Fruit fly (Drosophila melanogaster): ENCODE results near the gene PolI.

Gene PolI

DNA sequence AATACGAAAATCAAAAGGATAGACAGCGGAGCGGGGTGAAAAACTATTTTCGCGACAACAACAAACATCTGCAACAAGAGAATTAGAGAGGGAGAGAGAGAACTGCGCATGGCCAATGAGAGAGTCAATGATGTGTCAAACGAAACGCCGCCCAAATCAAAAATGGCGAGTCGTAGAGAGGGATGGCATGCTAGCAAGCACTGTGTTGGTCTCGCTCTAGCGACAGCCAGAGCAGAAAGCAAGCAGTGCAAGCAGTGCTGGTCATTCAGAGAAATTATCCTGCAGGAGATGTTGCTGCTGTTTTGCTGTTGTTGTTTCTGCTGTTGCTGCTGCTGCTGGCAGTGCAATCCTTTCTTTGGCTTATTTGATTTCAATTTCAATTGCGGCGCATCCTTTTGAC, 42.4 kb upstream of the PolI start (continued):
- TF ChIP-seq CG17802 (tag; optimal IDR thresholded peaks at IDR 0.05) (no peak), CG3995 (GFP tag; optimal IDR thresholded peaks at IDR 0.05) (no peak), sqz (GFP tag; optimal IDR thresholded peaks at IDR 0.05) (no peak), CG1024 (GFP tag; IDR thresholded peaks at IDR 0.05) (no peak), CG4404 (GFP tag; IDR thresholded peaks at IDR 0.05) (no peak), Hand (GFP tag; optimal IDR thresholded peaks at IDR 0.05) (no peak), mld (GFP tag; IDR thresholded peaks at IDR 0.05; ENCODE audit: partially characterized antibody) (no peak), CG17385 (GFP tag; optimal IDR thresholded peaks at IDR 0.05) (no peak), ken (GFP tag; IDR thresholded peaks at IDR 0.05) (no peak), CoRest (tag; optimal IDR thresholded peaks at IDR 0.05) (peak; percentile 82), Pdp1 (GFP tag; optimal IDR thresholded peaks at IDR 0.05) (no peak), seq (GFP tag; IDR thresholded peaks at IDR 0.05) (peak; percentile 43; the same call in 1 of the 2 replicates), Dbx (GFP tag; IDR thresholded peaks at IDR 0.05) (peak; percentile 45; the same call in 1 of the 3 replicates), CG15696 (tag; optimal IDR thresholded peaks at IDR 0.05) (no peak), CG10654 (GFP tag; optimal IDR thresholded peaks at IDR 0.05) (no peak), CG12219 (GFP tag; optimal IDR thresholded peaks at IDR 0.05) (no peak), Hey (tag; optimal IDR thresholded peaks at IDR 0.05) (no peak), Dp (GFP tag; optimal IDR thresholded peaks at IDR 0.05) (no peak), CG14050 (GFP tag; IDR thresholded peaks at IDR 0.05) (no peak), pzg (GFP tag; optimal IDR thresholded peaks at IDR 0.05) (no peak), Ets65A (GFP tag) (peak; percentile 38), crol (GFP tag; IDR thresholded peaks at IDR 0.05) (peak; percentile 77), CG4730 (GFP tag; IDR thresholded peaks at IDR 0.05) (no peak), org-1 (GFP tag; optimal IDR thresholded peaks at IDR 0.05) (no peak), Hmr (GFP tag; optimal IDR thresholded peaks at IDR 0.05) (no peak), CG14860 (GFP tag; IDR thresholded peaks at IDR 0.05; ENCODE audit: partially characterized antibody) (0 out of 3 replicates have a peak, but pooled peaks have one; percentile 25), TFAM (GFP tag; optimal IDR thresholded peaks at IDR 0.05) (no peak), E2f1 (GFP tag; IDR thresholded peaks at IDR 0.05) (no peak), CG10462 (GFP tag; optimal IDR thresholded peaks at IDR 0.05) (no peak), chinmo (GFP tag; IDR thresholded peaks at IDR 0.05; ENCODE audit: partially characterized antibody) (peak; percentile 89; the same call in 3 of the 4 replicates), CG8281 (tag; optimal IDR thresholded peaks at IDR 0.05) (no peak), HLH3B (GFP tag; IDR thresholded peaks at IDR 0.05) (no peak), CG15514 (GFP tag; optimal IDR thresholded peaks at IDR 0.05) (no peak), corto (GFP tag; optimal IDR thresholded peaks at IDR 0.05) (no peak), MBD-R2 (GFP tag; IDR thresholded peaks at IDR 0.05) (peak; percentile 40), CG3281 (GFP tag; optimal IDR thresholded peaks at IDR 0.05) (no peak), CG1832 (GFP tag; optimal IDR thresholded peaks at IDR 0.05) (peak; percentile 98), CkIIα-i1 (GFP tag; IDR thresholded peaks at IDR 0.05) (no peak), yki (optimal IDR thresholded peaks at IDR 0.05) (no peak), CG4707 (GFP tag; optimal IDR thresholded peaks at IDR 0.05) (no peak), CG15073 (GFP tag; optimal IDR thresholded peaks at IDR 0.05) (no peak), CG2678 (tag; optimal IDR thresholded peaks at IDR 0.05) (no peak), vfl (GFP tag; optimal IDR thresholded peaks at IDR 0.05) (no peak), sr (GFP tag; IDR thresholded peaks at IDR 0.05) (no peak), cas (GFP tag; IDR thresholded peaks at IDR 0.05) (no peak), p53 (GFP tag; optimal IDR thresholded peaks at IDR 0.05) (no peak), pfk (GFP tag; optimal IDR thresholded peaks at IDR 0.05) (no peak), rib (GFP tag; IDR thresholded peaks at IDR 0.05) (peak; percentile 64; the same call in 1 of the 2 replicates), sna (GFP tag; IDR thresholded peaks at IDR 0.05; ENCODE audit: partially characterized antibody) (no peak), CG18619 (GFP tag; optimal IDR thresholded peaks at IDR 0.05) (no peak), CG11093 (GFP tag; IDR thresholded peaks at IDR 0.05) (no peak), ase (GFP tag; IDR thresholded peaks at IDR 0.05) (no peak)
